Worm (Caenorhabditis elegans): ENCODE data around the gene tank-1.

tank-1 gene

ce11 chrV:1263939-1264823 lies 21.3 kb downstream of the tank-1 start, which contains the start of the genes rab-1 and C39F7.5 (continued):
- peak; percentile 23 for TF ChIP-seq nhr-102 (tag; optimal IDR thresholded peaks at IDR 0.05)
- peak in 1 of 2 experiments; percentile 26 for TF ChIP-seq mdl-1 (tag; optimal IDR thresholded peaks at IDR 0.05)
- peak; percentile 57 for TF ChIP-seq dve-1 (tag; optimal IDR thresholded peaks at IDR 0.05; ENCODE audit: insufficient read depth)
- TF ChIP-seq pqm-1 (tag; optimal IDR thresholded peaks at IDR 0.05), result no peak
- TF ChIP-seq nhr-25 (tag; optimal IDR thresholded peaks at IDR 0.05; ENCODE audit: borderline replicate concordance, insufficient read depth), result no peak
- TF ChIP-seq hlh-11 (tag; optimal IDR thresholded peaks at IDR 0.05), result peak; percentile 62
- TF ChIP-seq nhr-41 (GFP tag; IDR thresholded peaks at IDR 0.05), result no peak
- TF ChIP-seq daf-16 (GFP tag; optimal IDR thresholded peaks at IDR 0.05), result peak in 1 of 2 experiments; percentile 13
- peak; percentile 74 for TF ChIP-seq daf-16 (tag; optimal IDR thresholded peaks at IDR 0.05)
- TF ChIP-seq ztf-7 (tag; optimal IDR thresholded peaks at IDR 0.05), result no peak
- TF ChIP-seq unc-62 (GFP tag; optimal IDR thresholded peaks at IDR 0.05 in 1 of 2), result no peak
- no peak for TF ChIP-seq unc-62 (tag; optimal IDR thresholded peaks at IDR 0.05)
- no peak for TF ChIP-seq daf-12 (tag; optimal IDR thresholded peaks at IDR 0.05)
- peak; percentile 15; the same call in 1 of the 2 replicates for TF ChIP-seq dmd-6 (GFP tag; IDR thresholded peaks at IDR 0.05)
- peak; percentile 96 for TF ChIP-seq hlh-30 (tag; optimal IDR thresholded peaks at IDR 0.05; ENCODE audit: insufficient read depth)
- no peak for TF ChIP-seq F26F4.8 (GFP tag; conservative IDR thresholded peaks at IDR 0.05)
- peak; percentile 83 for TF ChIP-seq mes-2 (tag; optimal IDR thresholded peaks at IDR 0.05; ENCODE audit: poor library complexity, severe bottlenecking)
- TF ChIP-seq ama-1 (optimal IDR thresholded peaks at IDR 0.05), result peak; percentile 70
- TF ChIP-seq fos-1 (tag; optimal IDR thresholded peaks at IDR 0.05), result no peak
- TF ChIP-seq mxl-3 (GFP tag; optimal IDR thresholded peaks at IDR 0.05), result no peak
- peak; percentile 76 for TF ChIP-seq nhr-11 (tag; optimal IDR thresholded peaks at IDR 0.05)
- peak; percentile 60 for TF ChIP-seq nhr-77 (tag; optimal IDR thresholded peaks at IDR 0.05)
- TF ChIP-seq lim-7 (GFP tag; IDR thresholded peaks at IDR 0.05), result no peak
- TF ChIP-seq nhr-42 (GFP tag; IDR thresholded peaks at IDR 0.05), result no peak
- TF ChIP-seq T26A8.4 (GFP tag; IDR thresholded peaks at IDR 0.05), result no peak
- TF ChIP-seq ZK546.5 (tag; optimal IDR thresholded peaks at IDR 0.05), result no peak

DNA sequence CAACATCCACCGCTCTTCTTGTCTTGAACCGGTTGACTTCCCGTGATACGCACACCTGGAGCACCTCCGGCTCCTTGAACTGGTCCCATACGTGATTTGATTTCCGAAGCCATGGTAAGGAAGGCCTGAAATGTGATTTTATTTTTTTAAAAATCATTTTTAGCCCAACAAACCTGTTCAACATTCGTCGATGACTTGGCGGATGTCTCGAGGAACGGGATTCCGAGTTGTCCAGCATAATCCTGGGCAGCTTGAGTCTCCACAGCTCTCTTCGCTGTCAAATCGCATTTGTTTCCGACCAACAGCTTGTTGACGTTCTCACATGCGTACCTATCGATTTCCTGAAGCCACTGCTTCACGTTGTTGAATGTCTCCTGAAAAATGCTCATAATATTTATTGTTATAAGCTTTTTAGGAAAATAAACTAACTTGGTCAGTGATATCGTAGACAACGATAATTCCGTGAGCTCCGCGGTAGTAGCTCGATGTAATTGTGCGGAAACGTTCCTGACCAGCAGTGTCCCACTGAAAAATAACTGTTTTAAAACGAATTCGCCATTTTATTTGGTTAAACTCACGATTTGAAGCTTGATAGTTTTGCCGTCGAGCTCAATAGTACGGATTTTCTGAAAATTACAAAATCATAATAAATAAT lies 22.3 kb downstream of the tank-1 start:
- TF ChIP-seq ceh-62 (tag; optimal IDR thresholded peaks at IDR 0.05), result no peak
- TF ChIP-seq mes-2 (tag; optimal IDR thresholded peaks at IDR 0.05; ENCODE audit: poor library complexity, severe bottlenecking), result peak; percentile 11
- no peak for TF ChIP-seq lin-29 (GFP tag; IDR thresholded peaks at IDR 0.05)
- TF ChIP-seq ceh-44 (GFP tag; IDR thresholded peaks at IDR 0.05), result 0 out of 2 replicates have a peak, but pooled peaks have one; percentile 2
- peak; percentile 1 for TF ChIP-seq mxl-3 (GFP tag; optimal IDR thresholded peaks at IDR 0.05)

DNA sequence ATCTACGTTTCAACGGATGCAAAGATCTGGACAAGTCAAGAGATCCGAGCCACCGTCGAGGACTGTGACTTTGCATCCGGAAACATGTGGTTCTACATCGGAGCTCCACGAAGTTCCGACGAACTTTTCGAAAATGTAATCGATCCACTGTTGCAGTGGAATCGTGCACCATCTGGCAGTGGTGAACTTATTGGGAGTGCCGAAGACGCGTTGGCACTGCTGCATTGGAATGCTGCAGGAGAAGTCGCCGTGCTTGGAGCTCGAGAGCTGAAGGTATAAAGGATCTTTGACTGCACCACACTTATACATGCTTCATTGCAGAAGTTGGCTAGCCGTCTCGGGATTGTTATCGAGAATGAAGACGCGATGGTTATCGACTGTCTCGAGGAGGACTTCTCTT lies 23.5 kb downstream of the tank-1 start:
- TF ChIP-seq F49E8.2 (tag; optimal IDR thresholded peaks at IDR 0.05; ENCODE audit: borderline replicate concordance) (peak; percentile 27), duxl-1 (tag; optimal IDR thresholded peaks at IDR 0.05; ENCODE audit: poor library complexity) (peak; percentile 15), egl-43 (GFP tag; IDR thresholded peaks at IDR 0.05) (peak; percentile 34; the same call in 1 of the 2 replicates), nhr-111 (GFP tag; optimal IDR thresholded peaks at IDR 0.05) (no peak), T26A8.4 (GFP tag; IDR thresholded peaks at IDR 0.05) (no peak), daf-16 (GFP tag; optimal IDR thresholded peaks at IDR 0.05) (no peak), daf-16 (tag; optimal IDR thresholded peaks at IDR 0.05) (peak; percentile 19), mep-1 (tag; optimal IDR thresholded peaks at IDR 0.05) (no peak), lin-13 (GFP tag; optimal IDR thresholded peaks at IDR 0.05) (no peak), ama-1 (optimal IDR thresholded peaks at IDR 0.05) (peak; percentile 61), unc-130 (GFP tag; optimal IDR thresholded peaks at IDR 0.05) (no peak), set-16 (GFP tag; IDR thresholded peaks at IDR 0.05) (peak; percentile 29; the same call in 1 of the 2 replicates), nhr-10 (tag; optimal IDR thresholded peaks at IDR 0.05) (no peak), egl-27 (tag; optimal IDR thresholded peaks at IDR 0.05) (no peak), unc-62 (GFP tag; optimal IDR thresholded peaks at IDR 0.05 in 1 of 2) (no peak), unc-62 (tag; optimal IDR thresholded peaks at IDR 0.05) (no peak), php-3 (GFP tag; IDR thresholded peaks at IDR 0.05) (no peak), aha-1 (tag) (peak; percentile 99), spr-3 (GFP tag; optimal IDR thresholded peaks at IDR 0.05) (peak; percentile 0), madf-5 (GFP tag; IDR thresholded peaks at IDR 0.05) (no peak), mdt-29 (GFP tag; IDR thresholded peaks at IDR 0.05) (no peak), snpc-4 (tag; optimal IDR thresholded peaks at IDR 0.05) (no peak)
